Worm (Caenorhabditis elegans) whole organism, mixed stage, embryonic: ENCODE data around the gene tag-343.

Source experiments
- blmp-1 ChIP-seq: fragments of 150-350 bp; optimal IDR thresholded peaks from 2 replicates; lab custom pipeline; 2014; ENCODE audit warnings: missing biosample characterization, missing genetic modification characterization
- hlh-1 ChIP-seq: fragments of 150-350 bp; optimal IDR thresholded peaks from 2 replicates; lab custom pipeline; 2014; ENCODE audit warnings: missing biosample characterization, missing genetic modification reagents, missing genetic modification characterization
- lsy-2 ChIP-seq: fragments of 150-350 bp; optimal IDR thresholded peaks from 2 replicates; lab custom pipeline; 2014; ENCODE audit warnings: missing biosample characterization, missing genetic modification characterization
- mep-1 ChIP-seq: fragments of 150-350 bp; optimal IDR thresholded peaks from 2 replicates; lab custom pipeline; 2017; ENCODE audit warnings: missing biosample characterization, missing genetic modification reagents, missing genetic modification characterization, inconsistent platforms
- nhr-2 ChIP-seq: fragments of 150-350 bp; optimal IDR thresholded peaks from 2 replicates; lab custom pipeline; 2014; ENCODE audit warnings: missing biosample characterization, missing genetic modification characterization
- nhr-76 ChIP-seq: sonication (generic microtip); optimal IDR thresholded peaks from 2 replicates; lab custom pipeline; 2017; ENCODE audit warnings: missing biosample characterization, missing genetic modification characterization
- pha-4 ChIP-seq: fragments of 150-350 bp; optimal IDR thresholded peaks from 2 replicates; lab custom pipeline; 2018; ENCODE audit warnings: missing biosample characterization, missing genetic modification reagents, missing genetic modification characterization
- snpc-4 ChIP-seq: fragments of 150-350 bp; optimal IDR thresholded peaks from 2 replicates; lab custom pipeline; 2014; ENCODE audit warnings: missing biosample characterization, missing genetic modification characterization

DNA sequence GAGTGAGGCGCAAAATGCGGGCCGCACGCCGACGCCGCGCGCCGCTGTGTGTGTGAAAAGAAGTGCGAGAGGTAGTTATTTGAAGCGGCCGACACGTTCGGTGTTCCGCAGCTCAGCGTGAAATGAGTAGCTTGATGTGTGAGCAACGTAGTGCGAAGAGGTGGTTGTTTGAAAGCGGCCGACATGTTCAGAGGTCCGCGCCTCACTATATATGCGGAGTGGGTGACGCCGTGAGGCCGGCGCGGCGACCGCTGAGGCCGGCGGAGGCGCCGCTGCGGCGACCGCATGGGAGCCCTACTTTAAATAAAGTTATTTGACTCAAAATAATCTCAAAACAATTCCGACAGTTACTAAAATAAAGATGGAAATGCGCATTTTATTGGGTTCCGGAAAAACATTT is 22.3 kb upstream of the tag-343 start:
- no peak for TF ChIP-seq lsy-2
- TF ChIP-seq nhr-76, result no peak
- TF ChIP-seq pha-4 (tag; lab: Kevin White, UChicago), result no peak
- no peak for TF ChIP-seq hlh-1 (tag; lab: Kevin White, UChicago)
- no peak for TF ChIP-seq nhr-2 (tag; lab: Kevin White, UChicago)
- no peak for TF ChIP-seq mep-1
- TF ChIP-seq blmp-1 (tag; lab: Kevin White, UChicago), result no peak
- no peak for TF ChIP-seq snpc-4 (tag; lab: Kevin White, UChicago)
